Fruit fly (Drosophila melanogaster) whole organism, adult: ENCODE results near the gene Dis3l2.

Experiments used
- CG11617 ChIP-seq: fragments of 200-800 bp; sonication (Bioruptor generic); optimal IDR thresholded peaks from 2 replicates; lab custom pipeline; 2017; ENCODE audit warnings: mild to moderate bottlenecking, missing biosample characterization, missing genetic modification reagents, missing genetic modification characterization
- CG12768 ChIP-seq: fragments of 200-800 bp; sonication (Bioruptor generic); optimal IDR thresholded peaks from 2 replicates; lab custom pipeline; 2017; ENCODE audit warnings: missing biosample characterization, missing genetic modification characterization, mild to moderate bottlenecking, moderate library complexity, missing genetic modification reagents
- CG14711 ChIP-seq: fragments of 200-800 bp; sonication (Bioruptor generic); optimal IDR thresholded peaks from 2 replicates; lab custom pipeline; 2018; ENCODE audit warnings: missing biosample characterization, mild to moderate bottlenecking, missing genetic modification characterization, moderate library complexity
- CG1620 ChIP-seq: fragments of 200-800 bp; sonication (Bioruptor generic); optimal IDR thresholded peaks from 2 replicates; lab custom pipeline; 2016; ENCODE audit warnings: missing biosample characterization, missing genetic modification characterization
- CG33017 ChIP-seq: fragments of 200-800 bp; sonication (Bioruptor generic); optimal IDR thresholded peaks from 2 replicates; lab custom pipeline; 2018; ENCODE audit warnings: missing biosample characterization, mild to moderate bottlenecking, missing genetic modification characterization, moderate library complexity
- CG5204 ChIP-seq: fragments of 200-800 bp; sonication (Bioruptor generic); optimal IDR thresholded peaks from 2 replicates; lab custom pipeline; 2016; ENCODE audit warnings: missing biosample characterization, missing genetic modification characterization
- CG7045 ChIP-seq: fragments of 200-800 bp; sonication (Bioruptor generic); optimal IDR thresholded peaks from 2 replicates; lab custom pipeline; 2017; ENCODE audit warnings: missing biosample characterization, mild to moderate bottlenecking, missing genetic modification characterization
- CG7101 ChIP-seq: fragments of 200-800 bp; sonication (Bioruptor generic); optimal IDR thresholded peaks from 2 replicates; lab custom pipeline; 2018; ENCODE audit warnings: missing biosample characterization, mild to moderate bottlenecking, missing genetic modification characterization, moderate library complexity
- Clk ChIP-seq: fragments of 200-800 bp; sonication (Bioruptor generic); optimal IDR thresholded peaks from 2 replicates; lab custom pipeline; 2017; ENCODE audit warnings: missing biosample characterization, missing genetic modification characterization
- Crg-1 ChIP-seq: fragments of 200-800 bp; sonication (Bioruptor generic); optimal IDR thresholded peaks from 2 replicates; lab custom pipeline; 2016; ENCODE audit warnings: missing biosample characterization, missing genetic modification characterization
- Hr96 ChIP-seq: fragments of 200-800 bp; sonication (Bioruptor generic); optimal IDR thresholded peaks from 2 replicates; lab custom pipeline; 2016; ENCODE audit warnings: missing biosample characterization, missing genetic modification characterization
- Mnt ChIP-seq: fragments of 200-800 bp; sonication (Bioruptor generic); optimal IDR thresholded peaks from 2 replicates; lab custom pipeline; 2016; ENCODE audit warnings: missing biosample characterization, mild to moderate bottlenecking, missing genetic modification characterization
- bab1 ChIP-seq: fragments of 200-800 bp; sonication (Bioruptor generic); optimal IDR thresholded peaks from 3 replicates; lab custom pipeline; 2019; ENCODE audit warnings: missing biosample characterization, mild to moderate bottlenecking, missing genetic modification characterization, moderate library complexity
- cic ChIP-seq: fragments of 200-800 bp; sonication (Bioruptor generic); optimal IDR thresholded peaks from 2 replicates; lab custom pipeline; 2017; ENCODE audit warnings: missing biosample characterization, mild to moderate bottlenecking, missing genetic modification characterization, moderate library complexity
- cnc ChIP-seq, 2 experiments: fragments of >200 bp; optimal IDR thresholded peaks; 2 replicates each; lab custom pipeline; 2017
- kay ChIP-seq: fragments of 200-800 bp; sonication (Bioruptor generic); peaks from one replicate; lab custom pipeline; 2016; ENCODE audit warnings: missing biosample characterization, missing genetic modification characterization, borderline replicate concordance
- ovo ChIP-seq: fragments of 200-800 bp; sonication (Bioruptor generic); optimal IDR thresholded peaks from 2 replicates; lab custom pipeline; 2016; ENCODE audit warnings: missing biosample characterization, missing genetic modification characterization
- pad ChIP-seq: fragments of 200-800 bp; sonication (Bioruptor generic); optimal IDR thresholded peaks from 3 replicates; lab custom pipeline; 2017; ENCODE audit warnings: missing biosample characterization, missing genetic modification characterization, mild to moderate bottlenecking, moderate library complexity, missing genetic modification reagents
- tj ChIP-seq: fragments of 200-800 bp; sonication (Bioruptor generic); optimal IDR thresholded peaks from 3 replicates; lab custom pipeline; 2017; ENCODE audit warnings: missing biosample characterization, mild to moderate bottlenecking, missing genetic modification characterization, moderate library complexity
- toe ChIP-seq: fragments of 200-800 bp; sonication (Bioruptor generic); optimal IDR thresholded peaks from 2 replicates; lab custom pipeline; 2016; ENCODE audit warnings: missing biosample characterization, missing genetic modification characterization

Dis3l2 gene

DNA sequence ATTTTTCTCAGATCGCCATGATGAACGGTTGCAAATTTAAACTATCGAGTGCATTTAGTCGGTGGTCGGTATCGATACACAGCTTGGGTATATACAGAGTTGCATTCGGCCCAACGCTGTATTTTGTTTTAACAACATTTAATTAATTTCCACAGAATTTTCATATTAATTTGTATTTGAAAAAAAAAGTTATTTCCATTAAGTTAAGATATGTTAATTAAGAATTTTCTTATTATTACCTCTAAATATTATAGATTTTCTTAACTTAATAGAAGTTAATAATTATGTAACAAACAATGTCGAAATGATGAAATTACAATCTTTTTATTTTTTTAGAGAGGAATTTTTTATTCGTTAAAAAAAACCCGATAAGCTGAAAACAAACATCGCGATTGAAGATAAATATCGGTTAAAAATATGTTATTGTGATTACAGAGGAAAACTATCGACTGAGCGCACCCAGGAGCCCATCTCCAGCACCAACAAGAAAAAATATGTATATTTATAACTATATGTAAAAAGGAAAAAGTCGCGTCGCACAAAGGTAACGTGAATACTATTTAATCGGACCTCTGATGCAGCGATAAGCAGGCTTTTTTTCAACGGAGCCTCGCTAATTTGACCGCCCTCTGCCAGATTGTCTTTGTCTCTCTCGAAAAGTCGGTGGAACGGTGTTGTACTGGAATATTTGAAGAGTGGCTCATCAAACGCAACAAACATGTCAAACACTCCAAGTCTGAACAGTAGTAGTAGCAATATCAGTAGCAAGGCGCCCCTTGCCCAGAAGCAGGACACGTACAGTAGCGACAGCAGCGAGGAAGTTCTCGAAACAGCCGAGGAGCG lies 12.5 kb upstream of the Dis3l2 start, which contains the start of the genes rno and mri:
Gene rno (minus strand): TSS at position 9 of the 843 bp plus-strand sequence.
Gene mri (plus strand): TSS at position 421 of the 843 bp plus-strand sequence.
- TF ChIP-seq CG12768 (peak; percentile 54), CG1620 (GFP tag; lab: Kevin White, UChicago) (peak; percentile 44), CG33017 (tag; lab: Kevin White, UChicago) (peak; percentile 70), ovo (GFP tag; lab: Kevin White, UChicago) (peak; percentile 46), CG11617 (GFP tag; lab: Kevin White, UChicago) (peak; percentile 80), CG7101 (tag; lab: Kevin White, UChicago) (peak; percentile 85), Mnt (GFP tag; lab: Kevin White, UChicago) (peak; percentile 52), CG14711 (tag; lab: Kevin White, UChicago) (peak; percentile 85), Clk (GFP tag; lab: Kevin White, UChicago) (peak; percentile 23), CG7045 (GFP tag; lab: Kevin White, UChicago) (peak; percentile 47), Crg-1 (GFP tag; lab: Kevin White, UChicago) (peak; percentile 55), bab1 (GFP tag; lab: Kevin White, UChicago) (peak; percentile 64), cnc (optimal IDR thresholded peaks at IDR 0.05; lab: Kevin White, UChicago) (no peak), toe (GFP tag; lab: Kevin White, UChicago) (no peak), pad (GFP tag; lab: Kevin White, UChicago) (no peak), tj (GFP tag; lab: Kevin White, UChicago) (peak; percentile 36), cic (peak; percentile 16), Hr96 (peak; percentile 45), CG5204 (GFP tag; lab: Kevin White, UChicago) (no peak), kay (GFP tag; lab: Kevin White, UChicago) (no peak)

DNA sequence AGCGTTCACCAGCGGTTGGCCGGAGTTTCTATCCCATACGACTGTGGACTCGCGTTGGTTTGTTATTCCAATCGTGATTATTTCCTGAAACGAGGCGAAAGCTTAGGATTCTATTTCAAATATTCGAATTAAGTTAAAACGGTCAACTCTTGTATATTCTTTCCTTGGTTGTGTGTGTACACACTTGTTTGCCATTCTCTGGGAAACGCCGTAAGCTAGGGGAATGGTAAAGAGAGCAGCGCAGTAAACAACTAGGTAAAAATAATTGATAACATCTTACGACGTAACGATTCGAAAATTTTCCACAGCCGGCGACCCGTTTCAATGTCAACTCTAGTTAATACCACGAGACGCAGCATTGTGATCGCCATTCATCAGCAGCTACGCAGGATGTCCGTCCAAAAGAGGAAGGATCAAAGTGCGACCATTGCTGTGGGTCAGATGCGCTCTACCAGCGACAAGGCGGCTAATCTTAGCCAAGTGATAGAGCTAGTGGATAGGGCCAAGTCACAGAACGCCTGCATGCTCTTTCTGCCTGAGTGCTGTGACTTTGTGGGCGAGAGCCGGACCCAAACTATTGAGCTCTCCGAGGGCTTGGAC lies 8.9 kb upstream of the Dis3l2 start, which contains the start of gene NitFhit:
Gene NitFhit (plus strand): TSS at position 195 of the 600 bp plus-strand sequence.
- no peak for TF ChIP-seq CG5204 (GFP tag; lab: Kevin White, UChicago)
- TF ChIP-seq CG11617 (GFP tag; lab: Kevin White, UChicago): peak; percentile 18
- no peak for TF ChIP-seq tj (GFP tag; lab: Kevin White, UChicago)
- no peak for TF ChIP-seq kay (GFP tag; lab: Kevin White, UChicago)
- peak; percentile 59 for TF ChIP-seq Mnt (GFP tag; lab: Kevin White, UChicago)
- TF ChIP-seq CG7045 (GFP tag; lab: Kevin White, UChicago): no peak
- no peak for TF ChIP-seq Crg-1 (GFP tag; lab: Kevin White, UChicago)
- TF ChIP-seq ovo (GFP tag; lab: Kevin White, UChicago): no peak
- TF ChIP-seq CG12768: peak; percentile 47
- TF ChIP-seq CG1620 (GFP tag; lab: Kevin White, UChicago): no peak
- TF ChIP-seq CG33017 (tag; lab: Kevin White, UChicago): no peak
- TF ChIP-seq pad (GFP tag; lab: Kevin White, UChicago): peak; percentile 91
- no peak for TF ChIP-seq CG7101 (tag; lab: Kevin White, UChicago)
- TF ChIP-seq cic: peak; percentile 35
- TF ChIP-seq bab1 (GFP tag; lab: Kevin White, UChicago): peak; percentile 45
- TF ChIP-seq cnc (optimal IDR thresholded peaks at IDR 0.05; lab: Kevin White, UChicago): no peak
- TF ChIP-seq Clk (GFP tag; lab: Kevin White, UChicago): no peak
- no peak for TF ChIP-seq Hr96
- no peak for TF ChIP-seq CG14711 (tag; lab: Kevin White, UChicago)
- TF ChIP-seq toe (GFP tag; lab: Kevin White, UChicago): no peak

DNA sequence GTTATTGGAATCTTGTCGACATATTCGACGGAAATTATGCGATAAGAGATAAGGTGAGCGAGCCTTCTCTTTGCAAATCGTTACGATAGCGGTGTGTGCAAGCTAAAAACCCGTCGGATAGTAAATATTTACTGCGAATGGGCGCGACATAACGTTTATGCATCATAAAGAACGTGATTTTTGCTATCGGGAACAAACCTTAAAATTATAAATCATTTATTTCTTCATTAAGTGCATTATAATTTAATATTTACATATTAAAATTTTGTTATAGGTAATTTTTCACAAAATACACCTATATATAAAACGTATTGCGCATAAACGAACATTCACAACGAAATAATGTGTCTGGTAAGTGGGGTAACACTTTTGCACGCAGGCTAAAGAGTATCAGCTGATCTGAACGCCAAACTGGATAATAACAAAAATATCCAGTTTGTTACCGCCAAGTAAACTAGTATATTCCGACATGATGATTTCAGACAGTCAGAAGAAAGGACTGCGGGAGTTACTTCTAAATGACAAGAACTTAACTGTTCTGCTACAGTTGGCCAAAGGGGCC lies 6.7 kb upstream of the Dis3l2 start, which contains the start of the genes Gk1 and CG13876:
Gene Gk1 (minus strand): TSS at position 122 of the 562 bp plus-strand sequence.
Gene CG13876 (plus strand): TSS at position 412 of the 562 bp plus-strand sequence.
- TF ChIP-seq Hr96 (no peak), CG14711 (tag; lab: Kevin White, UChicago) (peak; percentile 97), bab1 (GFP tag; lab: Kevin White, UChicago) (peak; percentile 99), Clk (GFP tag; lab: Kevin White, UChicago) (peak; percentile 95), CG7101 (tag; lab: Kevin White, UChicago) (peak; percentile 99), CG11617 (GFP tag; lab: Kevin White, UChicago) (peak; percentile 98), CG1620 (GFP tag; lab: Kevin White, UChicago) (peak; percentile 86), CG12768 (peak; percentile 97), tj (GFP tag; lab: Kevin White, UChicago) (peak; percentile 92), pad (GFP tag; lab: Kevin White, UChicago) (peak; percentile 89), cnc (optimal IDR thresholded peaks at IDR 0.05; lab: Kevin White, UChicago) (no peak), ovo (GFP tag; lab: Kevin White, UChicago) (peak; percentile 90), CG7045 (GFP tag; lab: Kevin White, UChicago) (peak; percentile 98), kay (GFP tag; lab: Kevin White, UChicago) (no peak), CG33017 (tag; lab: Kevin White, UChicago) (peak; percentile 99), toe (GFP tag; lab: Kevin White, UChicago) (no peak), CG5204 (GFP tag; lab: Kevin White, UChicago) (no peak), Crg-1 (GFP tag; lab: Kevin White, UChicago) (peak; percentile 91), cic (peak; percentile 97), Mnt (GFP tag; lab: Kevin White, UChicago) (peak; percentile 90)

DNA sequence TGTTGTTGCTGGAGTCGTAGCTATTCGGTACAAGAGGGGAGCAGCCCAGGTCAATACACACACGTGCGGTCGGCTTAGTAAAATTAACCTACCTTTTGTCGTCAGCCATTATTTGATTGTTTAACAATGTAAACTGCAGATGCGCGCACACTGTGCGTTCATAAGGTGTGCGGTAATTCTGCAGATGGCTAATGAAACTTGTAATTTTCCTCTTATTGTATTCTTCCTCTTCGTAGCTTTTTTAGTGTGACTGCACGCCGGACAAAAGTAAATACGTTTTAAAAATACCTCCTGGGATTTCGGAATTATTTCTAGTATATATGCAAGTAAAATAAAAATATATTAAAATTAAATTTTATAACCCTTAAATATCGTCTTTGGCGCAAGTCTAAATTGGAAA lies 1.3 kb upstream of the Dis3l2 start, which contains the start of gene Prp4k:
Gene Prp4k (minus strand): TSS at position 258 of the 400 bp plus-strand sequence.
- TF ChIP-seq Mnt (GFP tag; lab: Kevin White, UChicago): peak; percentile 82
- peak; percentile 36 for TF ChIP-seq bab1 (GFP tag; lab: Kevin White, UChicago)
- TF ChIP-seq CG33017 (tag; lab: Kevin White, UChicago): no peak
